Worm (Caenorhabditis elegans) whole organism, L1 larva: Measurements from ENCODE around the gene nex-4.
A peak's percentile ranks its signal among the peaks of the same experiment; 100 is the strongest.

Experiments used
- C34B4.2 ChIP-seq: sonication (generic microtip); optimal IDR thresholded peaks from 2 replicates; lab custom pipeline; 2017; ENCODE audit warnings: mild to moderate bottlenecking, missing genetic modification characterization, missing compliant biosample characterization
- F16B12.6 ChIP-seq: fragments of 150-350 bp; optimal IDR thresholded peaks from 2 replicates; lab custom pipeline; 2014; ENCODE audit warnings: missing biosample characterization, missing genetic modification characterization
- Y116A8C.19 ChIP-seq: sonication (generic microtip); optimal IDR thresholded peaks from 2 replicates; lab custom pipeline; 2016; ENCODE audit warnings: missing compliant biosample characterization, missing genetic modification characterization, borderline replicate concordance
- aha-1 ChIP-seq: fragments of 150-350 bp; optimal IDR thresholded peaks from 2 replicates; lab custom pipeline; 2014; ENCODE audit warnings: missing biosample characterization, missing genetic modification characterization
- alr-1 ChIP-seq: fragments of 200-800 bp; sonication (Bioruptor generic); optimal IDR thresholded peaks from 2 replicates; lab custom pipeline; 2018; ENCODE audit warnings: borderline replicate concordance, mild to moderate bottlenecking, missing genetic modification characterization, missing compliant biosample characterization
- blmp-1 ChIP-seq: fragments of 150-350 bp; optimal IDR thresholded peaks from 2 replicates; lab custom pipeline; 2014; ENCODE audit warnings: missing biosample characterization, missing genetic modification characterization
- ceh-88 ChIP-seq: fragments of 200-800 bp; sonication (Bioruptor generic); IDR thresholded peaks from 2 replicates; pipeline ENCODE4 v1.3.6; 2022; ENCODE audit warnings: missing genetic modification characterization, missing compliant biosample characterization
- ceh-90 ChIP-seq: sonication (generic microtip); optimal IDR thresholded peaks from 2 replicates; lab custom pipeline; 2016; ENCODE audit warnings: missing genetic modification characterization, missing compliant biosample characterization
- efl-1 ChIP-seq, 4 experiments: fragments of 150-350 bp; optimal IDR thresholded peaks in 3 of 4; peaks in 1 of 4; 1 replicate in 1 of 4; 2 replicates in 3 of 4; lab custom pipeline; 2014; ENCODE audit warnings: missing biosample characterization in 2 of 4, missing genetic modification characterization in 2 of 4, missing genetic modification reagents in 2 of 4
- efl-3 ChIP-seq: fragments of 200-800 bp; sonication (Bioruptor generic); optimal IDR thresholded peaks from 2 replicates; lab custom pipeline; 2018; ENCODE audit warnings: mild to moderate bottlenecking, missing genetic modification characterization, missing compliant biosample characterization
- elt-3 ChIP-seq, 6 experiments: fragments of 150-350 bp in 1 of 6; sonication (generic microtip); optimal IDR thresholded peaks; 2 replicates each; lab custom pipeline; 2017 to 2018; ENCODE audit warnings: missing biosample characterization in 6 of 6, missing genetic modification characterization in 6 of 6, inconsistent platforms in 1 of 6
- grh-1 ChIP-seq: fragments of 200-800 bp; sonication (Bioruptor generic); IDR thresholded peaks from 2 replicates; pipeline ENCODE4 v1.3.6; 2022; ENCODE audit warnings: missing genetic modification reagents, missing genetic modification characterization, missing compliant biosample characterization
- hlh-17 ChIP-seq: fragments of 200-800 bp; sonication (Bioruptor generic); optimal IDR thresholded peaks from 2 replicates; lab custom pipeline; 2018; ENCODE audit warnings: missing genetic modification characterization, mild to moderate bottlenecking, missing compliant biosample characterization, moderate library complexity, borderline replicate concordance
- hlh-4 ChIP-seq: sonication (generic microtip); optimal IDR thresholded peaks from 2 replicates; lab custom pipeline; 2016; ENCODE audit warnings: mild to moderate bottlenecking, missing genetic modification characterization, missing compliant biosample characterization
- hpl-2 ChIP-seq: fragments of 150-350 bp; optimal IDR thresholded peaks from 2 replicates; lab custom pipeline; 2014; ENCODE audit warnings: missing biosample characterization, missing genetic modification reagents, missing genetic modification characterization
- irx-1 ChIP-seq: sonication (generic microtip); optimal IDR thresholded peaks from 2 replicates; lab custom pipeline; 2016; ENCODE audit warnings: missing genetic modification characterization, missing compliant biosample characterization
- jun-1 ChIP-seq: fragments of 150-350 bp; optimal IDR thresholded peaks from 2 replicates; lab custom pipeline; 2014; ENCODE audit warnings: missing biosample characterization, missing genetic modification reagents, missing genetic modification characterization
- lin-13 ChIP-seq: fragments of 150-350 bp; optimal IDR thresholded peaks from 2 replicates; lab custom pipeline; 2014; ENCODE audit warnings: missing biosample characterization, missing genetic modification reagents, missing genetic modification characterization
- lin-14 ChIP-seq: fragments of 200-800 bp; sonication (Bioruptor generic); optimal IDR thresholded peaks from 2 replicates; lab custom pipeline; 2018; ENCODE audit warnings: mild to moderate bottlenecking, missing genetic modification characterization, moderate library complexity, missing compliant biosample characterization
- lin-15B ChIP-seq: fragments of 150-350 bp; sonication (generic microtip); optimal IDR thresholded peaks from 3 replicates; lab custom pipeline; 2014; ENCODE audit warnings: missing biosample characterization, missing genetic modification characterization
- lir-3 ChIP-seq: sonication (generic microtip); optimal IDR thresholded peaks from 2 replicates; lab custom pipeline; 2016; ENCODE audit warnings: mild to moderate bottlenecking, missing genetic modification characterization, moderate library complexity, missing compliant biosample characterization; ENCODE audit not compliant: poor library complexity
- mab-9 ChIP-seq: fragments of 200-800 bp; sonication (Bioruptor generic); IDR thresholded peaks from 2 replicates; pipeline ENCODE4 v1.3.6; 2022; ENCODE audit warnings: missing genetic modification reagents, missing genetic modification characterization, missing compliant biosample characterization
- mdl-1 ChIP-seq, 2 experiments: fragments of 150-350 bp; optimal IDR thresholded peaks; 2 replicates each; lab custom pipeline; 2014 to 2017; ENCODE audit warnings: missing biosample characterization in 2 of 2, missing genetic modification characterization in 2 of 2, inconsistent platforms in 1 of 2
- mep-1 ChIP-seq: fragments of 150-350 bp; optimal IDR thresholded peaks from 2 replicates; lab custom pipeline; 2014; ENCODE audit warnings: missing biosample characterization, missing genetic modification characterization
- nhr-12 ChIP-seq: sonication (generic microtip); optimal IDR thresholded peaks from 2 replicates; lab custom pipeline; 2017; ENCODE audit warnings: missing biosample characterization, missing genetic modification characterization
- nhr-19 ChIP-seq: fragments of 200-800 bp; sonication (Bioruptor generic); conservative IDR thresholded peaks from 2 replicates; pipeline ENCODE4 v1.3.6; 2022; ENCODE audit warnings: missing genetic modification characterization, missing compliant biosample characterization
- nhr-237 ChIP-seq: fragments of 150-350 bp; optimal IDR thresholded peaks from 2 replicates; lab custom pipeline; 2014; ENCODE audit warnings: missing biosample characterization, missing genetic modification characterization
- nhr-28 ChIP-seq: fragments of 150-350 bp; optimal IDR thresholded peaks from 2 replicates; lab custom pipeline; 2014; ENCODE audit warnings: missing biosample characterization, missing genetic modification characterization
- nhr-71 ChIP-seq: sonication (generic microtip); optimal IDR thresholded peaks from 2 replicates; lab custom pipeline; 2016; ENCODE audit warnings: mild to moderate bottlenecking, missing genetic modification characterization, moderate library complexity, missing compliant biosample characterization
- nhr-76 ChIP-seq: sonication (generic microtip); optimal IDR thresholded peaks from 2 replicates; lab custom pipeline; 2017; ENCODE audit warnings: missing biosample characterization, missing genetic modification characterization
- nhr-84 ChIP-seq: sonication (generic microtip); optimal IDR thresholded peaks from 2 replicates; lab custom pipeline; 2017; ENCODE audit warnings: missing biosample characterization, missing genetic modification characterization
- pag-3 ChIP-seq: sonication (generic microtip); optimal IDR thresholded peaks from 2 replicates; lab custom pipeline; 2017; ENCODE audit warnings: missing genetic modification characterization, mild to moderate bottlenecking, missing compliant biosample characterization, antibody characterized with exemption, borderline replicate concordance; ENCODE audit not compliant: insufficient read depth
- pax-3 ChIP-seq: fragments of 200-800 bp; sonication (Bioruptor generic); optimal IDR thresholded peaks from 2 replicates; lab custom pipeline; 2018; ENCODE audit warnings: mild to moderate bottlenecking, missing genetic modification characterization, moderate library complexity, missing compliant biosample characterization
- pqm-1 ChIP-seq: sonication (generic microtip); optimal IDR thresholded peaks from 3 replicates; lab custom pipeline; 2017; ENCODE audit warnings: missing biosample characterization, missing genetic modification characterization
- rnt-1 ChIP-seq: sonication (generic microtip); optimal IDR thresholded peaks from 2 replicates; lab custom pipeline; 2016; ENCODE audit warnings: mild to moderate bottlenecking, missing genetic modification characterization, moderate library complexity, missing compliant biosample characterization
- skn-1 ChIP-seq: fragments of 150-350 bp; optimal IDR thresholded peaks from 2 replicates; lab custom pipeline; 2014; ENCODE audit warnings: missing biosample characterization, missing genetic modification characterization
- snpc-4 ChIP-seq: fragments of 150-350 bp; optimal IDR thresholded peaks from 2 replicates; lab custom pipeline; 2014; ENCODE audit warnings: missing biosample characterization, missing genetic modification characterization
- sox-4 ChIP-seq: sonication (generic microtip); optimal IDR thresholded peaks from 2 replicates; lab custom pipeline; 2016; ENCODE audit warnings: missing genetic modification characterization, missing compliant biosample characterization
- sup-37 ChIP-seq: fragments of 200-800 bp; sonication (Bioruptor generic); optimal IDR thresholded peaks from 2 replicates; lab custom pipeline; 2018; ENCODE audit warnings: mild to moderate bottlenecking, missing genetic modification characterization, missing compliant biosample characterization
- swsn-7 ChIP-seq: sonication (generic microtip); optimal IDR thresholded peaks from 2 replicates; lab custom pipeline; 2016; ENCODE audit warnings: missing genetic modification characterization, missing compliant biosample characterization
- tlp-1 ChIP-seq: fragments of 150-350 bp; optimal IDR thresholded peaks from 2 replicates; lab custom pipeline; 2014; ENCODE audit warnings: missing biosample characterization, missing genetic modification characterization
- unc-30 ChIP-seq: sonication (generic microtip); optimal IDR thresholded peaks from 2 replicates; lab custom pipeline; 2017; ENCODE audit warnings: missing biosample characterization, missing genetic modification characterization
- unc-62 ChIP-seq: fragments of 150-350 bp; optimal IDR thresholded peaks from 2 replicates; lab custom pipeline; 2014; ENCODE audit warnings: missing biosample characterization, missing genetic modification reagents, missing genetic modification characterization
- unc-98 ChIP-seq: fragments of 200-800 bp; sonication (Bioruptor generic); IDR thresholded peaks from 2 replicates; pipeline ENCODE4 v1.3.6; 2022; ENCODE audit warnings: missing genetic modification characterization, missing compliant biosample characterization
- vab-15 ChIP-seq: sonication (generic microtip); optimal IDR thresholded peaks from 2 replicates; lab custom pipeline; 2017; ENCODE audit warnings: missing genotype, mild to moderate bottlenecking, missing genetic modification characterization, missing compliant biosample characterization
- xbp-1 ChIP-seq: sonication (generic microtip); optimal IDR thresholded peaks from 2 replicates; lab custom pipeline; 2016; ENCODE audit warnings: missing genetic modification characterization, missing compliant biosample characterization
- zip-4 ChIP-seq: fragments of 200-800 bp; sonication (Bioruptor generic); optimal IDR thresholded peaks from 2 replicates; lab custom pipeline; 2018; ENCODE audit warnings: mild to moderate bottlenecking, missing genetic modification characterization, moderate library complexity, missing compliant biosample characterization
- ztf-11 ChIP-seq, 2 experiments: sonication (generic microtip); optimal IDR thresholded peaks; 2 replicates each; lab custom pipeline; 2016 to 2017; ENCODE audit warnings: missing genetic modification characterization in 2 of 2, missing biosample characterization in 1 of 2, missing compliant biosample characterization in 1 of 2
- ztf-4 ChIP-seq: fragments of 150-350 bp; optimal IDR thresholded peaks from 2 replicates; lab custom pipeline; 2014; ENCODE audit warnings: missing biosample characterization, missing genetic modification characterization

nex-4 gene

DNA sequence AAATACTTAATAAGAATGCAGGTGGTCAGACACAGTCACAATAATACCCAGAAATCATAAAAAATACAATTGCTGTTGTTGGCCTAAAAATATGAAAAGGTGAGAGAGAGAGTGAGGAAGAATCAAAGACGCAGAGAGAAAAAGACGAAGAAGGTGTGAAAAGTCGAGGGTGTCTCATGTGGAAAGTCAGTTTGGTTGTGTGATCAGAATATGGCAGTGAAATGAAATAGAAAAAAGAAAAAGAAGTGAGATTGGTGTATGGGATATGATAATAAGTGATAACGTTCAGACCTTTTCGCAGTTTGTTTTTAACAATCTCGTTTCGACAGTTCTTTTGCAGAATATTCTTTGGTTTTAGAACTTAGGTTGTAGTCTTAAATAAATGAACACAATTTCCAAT, 44.4 kb upstream of the nex-4 start (continued):
- no peak for TF ChIP-seq zip-4 (GFP tag; lab: Kevin White, UChicago)
- no peak for TF ChIP-seq lin-15B (tag; lab: Kevin White, UChicago)
- no peak for TF ChIP-seq ztf-11 (tag; optimal IDR thresholded peaks at IDR 0.05; lab: Kevin White, UChicago)
- no peak for TF ChIP-seq lin-13 (GFP tag; lab: Kevin White, UChicago)
- no peak for TF ChIP-seq hlh-4 (tag; lab: Kevin White, UChicago)
- TF ChIP-seq ztf-4 (tag; lab: Kevin White, UChicago): no peak
- TF ChIP-seq pqm-1: no peak
- TF ChIP-seq tlp-1: no peak
- TF ChIP-seq xbp-1 (tag; lab: Kevin White, UChicago): no peak
- peak; percentile 46 for TF ChIP-seq lin-14 (GFP tag; lab: Kevin White, UChicago)
- no peak for TF ChIP-seq nhr-28 (tag; lab: Kevin White, UChicago)
- no peak for TF ChIP-seq ceh-88
- no peak for TF ChIP-seq grh-1 (GFP tag; lab: Robert Waterston, UW)
- TF ChIP-seq sox-4: no peak
- no peak for TF ChIP-seq nhr-76
- TF ChIP-seq vab-15 (tag; lab: Kevin White, UChicago): no peak
- no peak for TF ChIP-seq mab-9 (GFP tag; lab: Robert Waterston, UW)
- no peak for TF ChIP-seq lir-3 (tag; lab: Kevin White, UChicago)
- no peak for TF ChIP-seq nhr-12 (tag; lab: Kevin White, UChicago)
- no peak for TF ChIP-seq nhr-19 (GFP tag; lab: Robert Waterston, UW)
- TF ChIP-seq C34B4.2: no peak
- peak; percentile 71 for TF ChIP-seq blmp-1 (tag; lab: Kevin White, UChicago)
- no peak for TF ChIP-seq snpc-4 (tag; lab: Kevin White, UChicago)
- TF ChIP-seq F16B12.6 (tag; lab: Kevin White, UChicago): no peak
- TF ChIP-seq Y116A8C.19: no peak
- TF ChIP-seq aha-1 (tag; lab: Kevin White, UChicago): no peak
- TF ChIP-seq hlh-17 (GFP tag; lab: Kevin White, UChicago): no peak
- TF ChIP-seq alr-1: no peak
- no peak for TF ChIP-seq hpl-2 (GFP tag; lab: Kevin White, UChicago)
- TF ChIP-seq irx-1 (tag; lab: Kevin White, UChicago): no peak
- TF ChIP-seq mdl-1 (tag; optimal IDR thresholded peaks at IDR 0.05; lab: Kevin White, UChicago): no peak
- TF ChIP-seq efl-3 (GFP tag; lab: Kevin White, UChicago): no peak
- peak; percentile 41 for TF ChIP-seq nhr-71
- no peak for TF ChIP-seq nhr-237 (tag; lab: Kevin White, UChicago)
- TF ChIP-seq skn-1: no peak
- TF ChIP-seq mep-1: no peak
- TF ChIP-seq swsn-7 (tag; lab: Kevin White, UChicago): no peak
- no peak for TF ChIP-seq pax-3 (tag; lab: Kevin White, UChicago)
- TF ChIP-seq sup-37 (GFP tag; lab: Kevin White, UChicago): no peak
- no peak for TF ChIP-seq rnt-1 (tag; lab: Kevin White, UChicago)
- TF ChIP-seq elt-3 (tag; optimal IDR thresholded peaks at IDR 0.05; lab: Kevin White, UChicago): peak in 1 of 6 experiments; percentile 30
- no peak for TF ChIP-seq ceh-90 (tag; lab: Kevin White, UChicago)
- TF ChIP-seq unc-98 (GFP tag; lab: Robert Waterston, UW): no peak
- no peak for TF ChIP-seq efl-1 (optimal IDR thresholded peaks at IDR 0.05; lab: Kevin White, UChicago)
- TF ChIP-seq efl-1 (GFP tag; optimal IDR thresholded peaks at IDR 0.05 in 1 of 2; lab: Kevin White, UChicago): peak in 1 of 2 experiments; percentile 73
- no peak for TF ChIP-seq unc-30 (tag; lab: Kevin White, UChicago)
- TF ChIP-seq pag-3: no peak
- no peak for TF ChIP-seq unc-62 (GFP tag; lab: Kevin White, UChicago)
- TF ChIP-seq jun-1 (tag; lab: Kevin White, UChicago): no peak
- no peak for TF ChIP-seq nhr-84
